Worm (Caenorhabditis elegans): ENCODE measurements around the gene che-11.

Gene che-11

ce11 chrV:12150607-12151006 lies at the start of gene che-11:
che-11 (minus strand) TSS chrV:12150707.
- TF ChIP-seq tra-4 (tag; optimal IDR thresholded peaks at IDR 0.05) (no peak), hnd-1 (tag; optimal IDR thresholded peaks at IDR 0.05) (no peak), ceh-36 (tag; optimal IDR thresholded peaks at IDR 0.05) (no peak)

ce11 chrV:12199474-12199873 lies 49.0 kb upstream of the che-11 start:
- no peak for TF ChIP-seq flt-1 (GFP tag; IDR thresholded peaks at IDR 0.05)
- TF ChIP-seq tbx-37 (GFP tag; conservative IDR thresholded peaks at IDR 0.05): no peak
- no peak for TF ChIP-seq scrt-1 (GFP tag; IDR thresholded peaks at IDR 0.05)
- TF ChIP-seq ama-1 (optimal IDR thresholded peaks at IDR 0.05): no peak
- TF ChIP-seq ceh-13 (GFP tag; optimal IDR thresholded peaks at IDR 0.05): no peak
- TF ChIP-seq hmg-4 (GFP tag; optimal IDR thresholded peaks at IDR 0.05): no peak
- TF ChIP-seq ets-7 (tag; optimal IDR thresholded peaks at IDR 0.05): no peak
- TF ChIP-seq hmbx-1 (tag; optimal IDR thresholded peaks at IDR 0.05): no peak
- TF ChIP-seq sea-1 (GFP tag; conservative IDR thresholded peaks at IDR 0.05): no peak
- TF ChIP-seq F13C5.2 (tag; optimal IDR thresholded peaks at IDR 0.05): no peak
- TF ChIP-seq hnd-1 (tag; optimal IDR thresholded peaks at IDR 0.05): no peak
- TF ChIP-seq ceh-36 (tag; optimal IDR thresholded peaks at IDR 0.05): no peak
- TF ChIP-seq tra-4 (tag; optimal IDR thresholded peaks at IDR 0.05): no peak
- TF ChIP-seq pes-1 (GFP tag; IDR thresholded peaks at IDR 0.05): no peak
- no peak for TF ChIP-seq B0310.2 (tag; optimal IDR thresholded peaks at IDR 0.05)
- no peak for TF ChIP-seq tbx-11 (GFP tag; IDR thresholded peaks at IDR 0.05)
- TF ChIP-seq aly-1 (tag; optimal IDR thresholded peaks at IDR 0.05): no peak

ce11 chrV:12198545-12198944 lies 48.0 kb upstream of the che-11 start, which contains the start of gene lon-3:
lon-3 (minus strand) TSS chrV:12198645.
- TF ChIP-seq flt-1 (GFP tag; IDR thresholded peaks at IDR 0.05): no peak
- TF ChIP-seq sea-1 (GFP tag; conservative IDR thresholded peaks at IDR 0.05): no peak
- no peak for TF ChIP-seq hmg-4 (GFP tag; optimal IDR thresholded peaks at IDR 0.05)
- no peak for TF ChIP-seq ceh-36 (tag; optimal IDR thresholded peaks at IDR 0.05)

ce11 chrV:12197748-12198147 lies 47.2 kb upstream of the che-11 start:
- TF ChIP-seq ets-7 (tag; optimal IDR thresholded peaks at IDR 0.05) (no peak), ama-1 (optimal IDR thresholded peaks at IDR 0.05) (no peak), aly-1 (tag; optimal IDR thresholded peaks at IDR 0.05) (no peak), B0310.2 (tag; optimal IDR thresholded peaks at IDR 0.05) (no peak), pes-1 (GFP tag; IDR thresholded peaks at IDR 0.05) (no peak), flt-1 (GFP tag; IDR thresholded peaks at IDR 0.05) (no peak), hmg-4 (GFP tag; optimal IDR thresholded peaks at IDR 0.05) (no peak), hnd-1 (tag; optimal IDR thresholded peaks at IDR 0.05) (no peak), tra-4 (tag; optimal IDR thresholded peaks at IDR 0.05) (no peak), ceh-13 (GFP tag; optimal IDR thresholded peaks at IDR 0.05) (no peak), scrt-1 (GFP tag; IDR thresholded peaks at IDR 0.05) (no peak), tbx-37 (GFP tag; conservative IDR thresholded peaks at IDR 0.05) (no peak), hmbx-1 (tag; optimal IDR thresholded peaks at IDR 0.05) (no peak), ceh-36 (tag; optimal IDR thresholded peaks at IDR 0.05) (no peak), F13C5.2 (tag; optimal IDR thresholded peaks at IDR 0.05) (no peak), sea-1 (GFP tag; conservative IDR thresholded peaks at IDR 0.05) (no peak), tbx-11 (GFP tag; IDR thresholded peaks at IDR 0.05) (no peak)

ce11 chrV:12196659-12197058 lies 46.2 kb upstream of the che-11 start:
- TF ChIP-seq hmbx-1 (tag; optimal IDR thresholded peaks at IDR 0.05): no peak

- TF ChIP-seq flt-1 (GFP tag; IDR thresholded peaks at IDR 0.05): no peak
- TF ChIP-seq ama-1 (optimal IDR thresholded peaks at IDR 0.05): no peak
- TF ChIP-seq tra-4 (tag; optimal IDR thresholded peaks at IDR 0.05): no peak
- TF ChIP-seq hmg-4 (GFP tag; optimal IDR thresholded peaks at IDR 0.05): no peak
- TF ChIP-seq tbx-37 (GFP tag; conservative IDR thresholded peaks at IDR 0.05): no peak
- no peak for TF ChIP-seq F13C5.2 (tag; optimal IDR thresholded peaks at IDR 0.05)
- no peak for TF ChIP-seq ceh-13 (GFP tag; optimal IDR thresholded peaks at IDR 0.05)
- no peak for TF ChIP-seq B0310.2 (tag; optimal IDR thresholded peaks at IDR 0.05)
- no peak for TF ChIP-seq hnd-1 (tag; optimal IDR thresholded peaks at IDR 0.05)
- TF ChIP-seq pes-1 (GFP tag; IDR thresholded peaks at IDR 0.05): no peak
- no peak for TF ChIP-seq ceh-36 (tag; optimal IDR thresholded peaks at IDR 0.05)
- no peak for TF ChIP-seq hmbx-1 (tag; optimal IDR thresholded peaks at IDR 0.05)
- no peak for TF ChIP-seq ets-7 (tag; optimal IDR thresholded peaks at IDR 0.05)
These were observed 45.3 kb upstream of the che-11 start, which contains the start of gene ZK836.3 for ce11 chrV:12195845-12196244. ZK836.3 (minus strand) TSS chrV:12195945.

- no peak for TF ChIP-seq ets-7 (tag; optimal IDR thresholded peaks at IDR 0.05)
- no peak for TF ChIP-seq ceh-36 (tag; optimal IDR thresholded peaks at IDR 0.05)
- TF ChIP-seq aly-1 (tag; optimal IDR thresholded peaks at IDR 0.05): no peak
- no peak for TF ChIP-seq tra-4 (tag; optimal IDR thresholded peaks at IDR 0.05)
- TF ChIP-seq pes-1 (GFP tag; IDR thresholded peaks at IDR 0.05): no peak
- no peak for TF ChIP-seq flt-1 (GFP tag; IDR thresholded peaks at IDR 0.05)
- no peak for TF ChIP-seq B0310.2 (tag; optimal IDR thresholded peaks at IDR 0.05)
These were observed 43.8 kb upstream of the che-11 start, which contains the start of gene ogdh-2 for ce11 chrV:12194275-12194674. ogdh-2 (plus strand) TSS chrV:12194507.

ce11 chrV:12192129-12192528 lies 41.6 kb upstream of the che-11 start, which contains the start of gene rnp-1:
rnp-1 (plus strand) TSS chrV:12192273.
- TF ChIP-seq B0310.2 (tag; optimal IDR thresholded peaks at IDR 0.05) (no peak), ets-7 (tag; optimal IDR thresholded peaks at IDR 0.05) (no peak), ceh-36 (tag; optimal IDR thresholded peaks at IDR 0.05) (no peak), tbx-37 (GFP tag; conservative IDR thresholded peaks at IDR 0.05) (no peak), flt-1 (GFP tag; IDR thresholded peaks at IDR 0.05) (no peak), sea-1 (GFP tag; conservative IDR thresholded peaks at IDR 0.05) (no peak), hmg-4 (GFP tag; optimal IDR thresholded peaks at IDR 0.05) (no peak), hnd-1 (tag; optimal IDR thresholded peaks at IDR 0.05) (no peak), tbx-11 (GFP tag; IDR thresholded peaks at IDR 0.05) (no peak), hmbx-1 (tag; optimal IDR thresholded peaks at IDR 0.05) (no peak), ceh-13 (GFP tag; optimal IDR thresholded peaks at IDR 0.05) (no peak)
